Fruit fly (Drosophila melanogaster): ENCODE results near the gene stet.

DNA sequence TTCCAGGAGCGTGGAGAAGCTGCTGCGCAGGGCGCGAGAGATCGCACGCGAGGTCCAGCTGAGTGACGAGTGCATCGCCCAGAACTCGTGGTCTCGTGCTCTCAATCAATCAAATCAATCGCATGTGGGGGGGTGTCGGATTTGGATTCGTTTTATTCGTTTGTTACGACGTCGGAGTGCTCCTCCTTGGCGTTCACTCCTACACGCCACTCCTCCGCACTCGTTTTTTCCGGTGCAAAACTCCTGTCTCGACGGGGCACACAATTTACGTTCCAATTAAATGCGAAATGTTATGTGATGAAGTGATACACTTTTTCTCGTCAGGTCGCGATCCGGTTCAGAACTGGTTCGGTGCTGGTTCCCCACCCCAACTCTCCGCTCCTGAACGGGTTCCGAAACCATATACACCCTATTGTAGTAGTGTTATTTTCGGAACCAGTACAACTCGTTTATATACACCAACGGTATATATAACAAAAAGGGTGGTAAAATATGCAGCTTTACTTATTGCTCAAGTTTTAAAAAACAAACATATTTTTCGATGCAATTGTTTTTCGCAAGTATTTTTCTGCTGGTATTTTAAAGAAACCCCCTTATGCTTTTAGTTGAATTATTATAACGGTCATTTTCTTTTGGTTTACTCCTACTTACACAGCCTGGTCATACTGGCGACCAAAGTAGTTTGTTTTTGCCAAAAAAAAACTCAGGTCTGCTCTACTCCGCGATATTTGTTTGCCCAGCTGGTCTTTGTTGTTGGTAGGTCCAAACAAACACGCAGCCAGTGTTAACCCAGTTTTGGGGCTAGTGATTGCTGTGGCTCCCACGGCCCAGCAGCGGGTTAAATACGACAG, 47.4 kb upstream of the stet start, which contains the start of the genes CG12091 and pns:
- TF ChIP-seq CG11902 (GFP tag; optimal IDR thresholded peaks at IDR 0.05) (peak; percentile 3), OdsH (GFP tag; optimal IDR thresholded peaks at IDR 0.05) (no peak), CG10669 (GFP tag; optimal IDR thresholded peaks at IDR 0.05) (no peak), achi (GFP tag; optimal IDR thresholded peaks at IDR 0.05) (no peak), topi (GFP tag; optimal IDR thresholded peaks at IDR 0.05) (peak; percentile 41), CG6792 (GFP tag; optimal IDR thresholded peaks at IDR 0.05) (peak; percentile 33), Eip75B (GFP tag; optimal IDR thresholded peaks at IDR 0.05) (peak; percentile 66), dsx (GFP tag; optimal IDR thresholded peaks at IDR 0.05; ENCODE audit: poor library complexity, severe bottlenecking) (no peak), Hr39 (GFP tag; optimal IDR thresholded peaks at IDR 0.05) (no peak), Ets96B (tag; optimal IDR thresholded peaks at IDR 0.05) (peak; percentile 20), Eip93F (GFP tag; optimal IDR thresholded peaks at IDR 0.05) (no peak), pdm3 (GFP tag; optimal IDR thresholded peaks at IDR 0.05) (no peak), Gug (GFP tag; IDR thresholded peaks at IDR 0.05) (0 out of 2 replicates have a peak, but pooled peaks have one; percentile 13), CG3919 (GFP tag; optimal IDR thresholded peaks at IDR 0.05) (peak; percentile 64)
